3 fruit fly cellular contexts compared by ENCODE assay signal in the genomic region with DNA sequence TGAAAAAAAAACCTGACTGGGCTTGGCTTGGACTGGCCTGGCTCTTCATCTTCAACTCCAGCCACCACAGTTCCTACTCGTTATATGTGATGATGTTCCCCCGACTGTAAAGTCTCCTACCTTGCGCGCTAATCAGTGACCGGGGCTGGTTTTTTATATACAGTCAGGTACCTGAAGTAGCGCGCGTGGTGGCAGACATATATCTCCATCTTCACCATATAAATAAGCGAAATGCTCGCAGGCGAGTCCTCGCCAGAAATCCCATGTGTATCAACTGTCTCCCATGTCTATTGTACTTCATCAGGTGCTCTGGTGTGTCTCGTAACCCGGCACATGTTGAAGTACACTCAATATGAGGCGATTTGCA.
TF ChIP-seq lines count a peak whose summit lies in the region.

No protein-coding gene starts in this region.

- TF ChIP-seq CTCF in whole organism, embryonic (GFP tag; optimal IDR thresholded peaks at IDR 0.05; lab: Kevin White, UChicago) = no peak

TF ChIP-seq in whole organism, embryonic, 481 proteins besides CTCF, POLR2A, EP300 and RAD21 (continues in another document):
- TF ChIP-seq sd (tag; optimal IDR thresholded peaks at IDR 0.05; lab: Kevin White, UChicago) (no peak), dmrt99B (tag; optimal IDR thresholded peaks at IDR 0.05; lab: Kevin White, UChicago) (no peak), CG8290 (GFP tag; optimal IDR thresholded peaks at IDR 0.05; lab: Kevin White, UChicago) (no peak), CG8290 (tag; optimal IDR thresholded peaks at IDR 0.05; lab: Kevin White, UChicago) (peak in 1 of 2 experiments; percentile 13), knrl (GFP tag; IDR thresholded peaks at IDR 0.05; lab: Robert Waterston, UW; ENCODE audit: partially characterized antibody) (no peak), CG9817 (tag; optimal IDR thresholded peaks at IDR 0.05; lab: Kevin White, UChicago) (no peak), CG15073 (GFP tag; optimal IDR thresholded peaks at IDR 0.05; lab: Kevin White, UChicago) (peak; percentile 47), ssp (GFP tag; IDR thresholded peaks at IDR 0.05; lab: Robert Waterston, UW) (0 out of 2 replicates have a peak, but pooled peaks have one; percentile 4), hkb (optimal IDR thresholded peaks at IDR 0.05; lab: Kevin White, UChicago) (no peak), hkb (GFP tag; IDR thresholded peaks at IDR 0.05; lab: Robert Waterston, UW) (no peak), CG11398 (GFP tag; optimal IDR thresholded peaks at IDR 0.05; lab: Kevin White, UChicago) (no peak), CG7556 (GFP tag; optimal IDR thresholded peaks at IDR 0.05; lab: Kevin White, UChicago) (no peak), Rfx (GFP tag; IDR thresholded peaks at IDR 0.05; lab: Robert Waterston, UW) (peak; percentile 3), Fer2 (tag; optimal IDR thresholded peaks at IDR 0.05; lab: Kevin White, UChicago) (no peak), pzg (GFP tag; optimal IDR thresholded peaks at IDR 0.05; lab: Kevin White, UChicago) (no peak), CG1233 (GFP tag; optimal IDR thresholded peaks at IDR 0.05; lab: Kevin White, UChicago) (no peak), ci (GFP tag; IDR thresholded peaks at IDR 0.05; lab: Robert Waterston, UW) (no peak), MTF-1 (GFP tag; optimal IDR thresholded peaks at IDR 0.05; lab: Kevin White, UChicago; ENCODE audit: borderline replicate concordance) (no peak), CG17802 (tag; optimal IDR thresholded peaks at IDR 0.05; lab: Kevin White, UChicago) (no peak), her (GFP tag; optimal IDR thresholded peaks at IDR 0.05; lab: Kevin White, UChicago) (no peak), Dek (tag; optimal IDR thresholded peaks at IDR 0.05; lab: Kevin White, UChicago) (no peak), CG2202 (tag; optimal IDR thresholded peaks at IDR 0.05; lab: Kevin White, UChicago) (no peak), chn (GFP tag; optimal IDR thresholded peaks at IDR 0.05; lab: Kevin White, UChicago) (no peak), lmd (GFP tag; IDR thresholded peaks at IDR 0.05; lab: Robert Waterston, UW) (no peak), sc (optimal IDR thresholded peaks at IDR 0.05; lab: Kevin White, UChicago) (no peak), sc (GFP tag; optimal IDR thresholded peaks at IDR 0.05; lab: Kevin White, UChicago) (no peak), Max (GFP tag; optimal IDR thresholded peaks at IDR 0.05; lab: Kevin White, UChicago) (no peak), vfl (GFP tag; optimal IDR thresholded peaks at IDR 0.05; lab: Kevin White, UChicago) (no peak), ken (GFP tag; IDR thresholded peaks at IDR 0.05; lab: Robert Waterston, UW) (0 out of 3 replicates have a peak, but pooled peaks have one; percentile 18), slp2 (GFP tag; optimal IDR thresholded peaks at IDR 0.05; lab: Kevin White, UChicago) (no peak)

TF ChIP-seq in whole organism, pupa, 21 proteins besides CTCF, POLR2A, EP300 and RAD21:
- no peak for TF ChIP-seq Snoo (tag; optimal IDR thresholded peaks at IDR 0.05; lab: Kevin White, UChicago)
- peak; percentile 19 for TF ChIP-seq EcR (GFP tag; optimal IDR thresholded peaks at IDR 0.05; lab: Kevin White, UChicago)
- no peak for TF ChIP-seq Pif1A (GFP tag; optimal IDR thresholded peaks at IDR 0.05; lab: Kevin White, UChicago)
- no peak for TF ChIP-seq fd96Ca (GFP tag; IDR thresholded peaks at IDR 0.05; lab: Robert Waterston, UW)

TF ChIP-seq in whole organism, wandering third instar larva, 38 proteins besides CTCF, POLR2A, EP300 and RAD21:
- no peak for TF ChIP-seq pan (optimal IDR thresholded peaks at IDR 0.05; lab: Kevin White, UChicago)
- TF ChIP-seq Dif (GFP tag; optimal IDR thresholded peaks at IDR 0.05; lab: Kevin White, UChicago; ENCODE audit: partially characterized antibody) = peak; percentile 3
- peak; percentile 53 for TF ChIP-seq Hr83 (GFP tag; optimal IDR thresholded peaks at IDR 0.05; lab: Kevin White, UChicago; ENCODE audit: poor library complexity, severe bottlenecking)
